Worm (Caenorhabditis elegans) whole organism, young adult: ENCODE data around the gene C35A5.3.
A peak's percentile ranks its signal among the peaks of the same experiment; 100 is the strongest.

ENCODE experiments used
- B0035.1 ChIP-seq: sonication (generic microtip); optimal IDR thresholded peaks from 2 replicates; lab custom pipeline; 2016; ENCODE audit warnings: missing genetic modification characterization, mild to moderate bottlenecking, missing compliant biosample characterization, missing genotype, missing genetic modification reagents
- B0261.1 ChIP-seq: sonication (generic microtip); optimal IDR thresholded peaks from 2 replicates; lab custom pipeline; 2016; ENCODE audit warnings: mild to moderate bottlenecking, missing genetic modification characterization, moderate library complexity, missing compliant biosample characterization
- F10E7.11 ChIP-seq: sonication (generic microtip); optimal IDR thresholded peaks from 2 replicates; lab custom pipeline; 2017; ENCODE audit warnings: mild to moderate bottlenecking, missing genetic modification characterization, moderate library complexity, missing compliant biosample characterization
- F33H1.4 ChIP-seq: fragments of 200-800 bp; sonication (Bioruptor generic); IDR thresholded peaks from 2 replicates; pipeline ENCODE4 v1.3.6; 2022; ENCODE audit warnings: missing genetic modification reagents, missing genetic modification characterization, missing compliant biosample characterization
- F37B4.10 ChIP-seq: fragments of 200-800 bp; sonication (Bioruptor generic); IDR thresholded peaks from 2 replicates; pipeline ENCODE4 v1.3.6; 2022; ENCODE audit warnings: missing genetic modification characterization, missing compliant biosample characterization
- F39B2.1 ChIP-seq: fragments of 200-800 bp; sonication (Bioruptor generic); IDR thresholded peaks from 2 replicates; pipeline ENCODE4 v1.3.6; 2022; ENCODE audit warnings: missing genetic modification reagents, missing genetic modification characterization, missing compliant biosample characterization
- F49E8.2 ChIP-seq: sonication (generic microtip); optimal IDR thresholded peaks from 3 replicates; lab custom pipeline; 2017; ENCODE audit warnings: missing genetic modification characterization, mild to moderate bottlenecking, missing compliant biosample characterization, antibody characterized with exemption, moderate library complexity; ENCODE audit not compliant: insufficient read depth
- F57A8.1 ChIP-seq: fragments of 200-800 bp; sonication (Bioruptor generic); optimal IDR thresholded peaks from 2 replicates; lab custom pipeline; 2018; ENCODE audit warnings: mild to moderate bottlenecking, missing genetic modification characterization, moderate library complexity, missing compliant biosample characterization
- F57C9.4 ChIP-seq: sonication (generic microtip); optimal IDR thresholded peaks from 2 replicates; lab custom pipeline; 2017; ENCODE audit warnings: mild to moderate bottlenecking, missing genetic modification characterization, missing compliant biosample characterization
- K12H6.12 ChIP-seq: fragments of 200-800 bp; sonication (Bioruptor generic); optimal IDR thresholded peaks from 2 replicates; lab custom pipeline; 2018; ENCODE audit warnings: mild to moderate bottlenecking, missing genetic modification characterization, missing compliant biosample characterization
- T26A5.8 ChIP-seq: sonication (generic microtip); optimal IDR thresholded peaks from 2 replicates; lab custom pipeline; 2016; ENCODE audit warnings: missing genetic modification characterization, missing compliant biosample characterization
- ama-1 ChIP-seq, 3 experiments: fragments of 150-350 bp in 1 of 3; sonication (generic microtip) in 2 of 3; optimal IDR thresholded peaks; 2 replicates each; lab custom pipeline; 2014 to 2018; ENCODE audit warnings: missing biosample characterization in 2 of 3, missing genetic modification characterization in 2 of 3, missing genetic modification reagents in 2 of 3
- attf-3 ChIP-seq: fragments of 200-800 bp; sonication (Bioruptor generic); conservative IDR thresholded peaks from 2 replicates; pipeline ENCODE4 v1.3.6; 2022; ENCODE audit warnings: missing genetic modification reagents, missing genetic modification characterization, missing compliant biosample characterization
- bed-2 ChIP-seq: fragments of 200-800 bp; sonication (Bioruptor generic); IDR thresholded peaks from 2 replicates; pipeline ENCODE4 v1.3.6; 2022; ENCODE audit warnings: missing genetic modification reagents, missing genetic modification characterization, missing compliant biosample characterization
- ceh-58 ChIP-seq: fragments of 200-800 bp; sonication (Bioruptor generic); IDR thresholded peaks from 2 replicates; pipeline ENCODE4 v1.3.6; 2022; ENCODE audit warnings: missing genetic modification characterization, missing compliant biosample characterization
- dpff-1 ChIP-seq: sonication (generic microtip); optimal IDR thresholded peaks from 2 replicates; lab custom pipeline; 2017; ENCODE audit warnings: mild to moderate bottlenecking, missing genetic modification characterization, missing compliant biosample characterization
- efl-1 ChIP-seq: fragments of 150-350 bp; optimal IDR thresholded peaks from 2 replicates; lab custom pipeline; 2014; ENCODE audit warnings: missing biosample characterization, missing genetic modification reagents, missing genetic modification characterization
- him-1 ChIP-seq: sonication (generic microtip); optimal IDR thresholded peaks from 2 replicates; lab custom pipeline; 2016; ENCODE audit warnings: missing genotype, missing genetic modification reagents, missing genetic modification characterization, missing compliant biosample characterization
- let-526 ChIP-seq: fragments of 200-800 bp; sonication (Bioruptor generic); IDR thresholded peaks from 2 replicates; pipeline ENCODE4 v1.3.6; 2022; ENCODE audit warnings: missing genetic modification reagents, missing genetic modification characterization, missing compliant biosample characterization
- lin-40 ChIP-seq: sonication (generic microtip); optimal IDR thresholded peaks from 2 replicates; lab custom pipeline; 2016; ENCODE audit warnings: missing genetic modification characterization, mild to moderate bottlenecking, missing compliant biosample characterization, missing genotype, missing genetic modification reagents
- lsy-27 ChIP-seq: sonication (generic microtip); optimal IDR thresholded peaks from 2 replicates; lab custom pipeline; 2017; ENCODE audit warnings: missing genetic modification characterization, mild to moderate bottlenecking, missing compliant biosample characterization, antibody characterized with exemption, missing genotype, borderline replicate concordance; ENCODE audit not compliant: insufficient read depth
- madf-6 ChIP-seq: fragments of 200-800 bp; sonication (Bioruptor generic); IDR thresholded peaks from 2 replicates; pipeline ENCODE4 v1.3.6; 2022; ENCODE audit warnings: missing genetic modification reagents, missing genetic modification characterization, missing compliant biosample characterization
- mcd-1 ChIP-seq: fragments of 200-800 bp; sonication (Bioruptor generic); IDR thresholded peaks from 2 replicates; pipeline ENCODE4 v1.3.6; 2022; ENCODE audit warnings: missing genetic modification reagents, missing genetic modification characterization, missing compliant biosample characterization
- nhr-27 ChIP-seq: fragments of 200-800 bp; sonication (Bioruptor generic); optimal IDR thresholded peaks from 2 replicates; lab custom pipeline; 2018; ENCODE audit warnings: mild to moderate bottlenecking, missing genetic modification characterization, moderate library complexity, missing compliant biosample characterization
- nhr-80 ChIP-seq: sonication (generic microtip); optimal IDR thresholded peaks from 2 replicates; lab custom pipeline; 2016; ENCODE audit warnings: missing genetic modification characterization, missing compliant biosample characterization
- nhr-90 ChIP-seq: sonication (generic microtip); optimal IDR thresholded peaks from 2 replicates; lab custom pipeline; 2016; ENCODE audit warnings: missing genotype, mild to moderate bottlenecking, missing genetic modification characterization, missing compliant biosample characterization
- pbrm-1 ChIP-seq: fragments of 200-800 bp; sonication (Bioruptor generic); IDR thresholded peaks from 2 replicates; pipeline ENCODE4 v1.3.6; 2022; ENCODE audit warnings: missing genetic modification reagents, missing genetic modification characterization, missing compliant biosample characterization
- rcor-1 ChIP-seq: fragments of 200-800 bp; sonication (Bioruptor generic); IDR thresholded peaks from 2 replicates; pipeline ENCODE4 v1.3.6; 2022; ENCODE audit warnings: missing genetic modification reagents, missing genetic modification characterization, missing compliant biosample characterization
- tbx-9 ChIP-seq: sonication (generic microtip); optimal IDR thresholded peaks from 2 replicates; lab custom pipeline; 2016; ENCODE audit warnings: borderline replicate concordance, missing genetic modification characterization, inconsistent platforms, missing compliant biosample characterization
- zfh-2 ChIP-seq: fragments of 200-800 bp; sonication (Bioruptor generic); conservative IDR thresholded peaks from 2 replicates; pipeline ENCODE4 v1.3.6; 2022; ENCODE audit warnings: missing genetic modification reagents, missing genetic modification characterization, missing compliant biosample characterization
- ztf-22 ChIP-seq: fragments of 200-800 bp; sonication (Bioruptor generic); optimal IDR thresholded peaks from 2 replicates; lab custom pipeline; 2018; ENCODE audit warnings: mild to moderate bottlenecking, missing genetic modification characterization, moderate library complexity, missing compliant biosample characterization
- ztf-25 ChIP-seq: fragments of 200-800 bp; sonication (Bioruptor generic); IDR thresholded peaks from 2 replicates; pipeline ENCODE4 v1.3.6; 2022; ENCODE audit warnings: missing genetic modification reagents, missing genetic modification characterization, missing compliant biosample characterization
- ztf-26 ChIP-seq: sonication (generic microtip); optimal IDR thresholded peaks from 2 replicates; lab custom pipeline; 2017; ENCODE audit warnings: missing genetic modification characterization, missing compliant biosample characterization

The C35A5.3 gene

ce11 chrV:10472901-10473774, 28.1 kb downstream of the C35A5.3 start:
- TF ChIP-seq ama-1 (optimal IDR thresholded peaks at IDR 0.05; lab: Kevin White, UChicago): peak; percentile 58
- TF ChIP-seq ama-1 (GFP tag; optimal IDR thresholded peaks at IDR 0.05; lab: Kevin White, UChicago): no peak
- no peak for TF ChIP-seq F49E8.2 (tag; lab: Kevin White, UChicago)
- TF ChIP-seq ztf-26: peak; percentile 21
- no peak for TF ChIP-seq pbrm-1 (GFP tag; lab: Robert Waterston, UW)

ce11 chrV:10471007-10471406, 30.2 kb downstream of the C35A5.3 start:
- TF ChIP-seq F37B4.10 (GFP tag; lab: Robert Waterston, UW): no peak
- no peak for TF ChIP-seq K12H6.12 (tag; lab: Kevin White, UChicago)
- TF ChIP-seq efl-1 (GFP tag; lab: Kevin White, UChicago): no peak
- no peak for TF ChIP-seq F57A8.1 (GFP tag; lab: Kevin White, UChicago)
- no peak for TF ChIP-seq nhr-80 (tag; lab: Kevin White, UChicago)
- TF ChIP-seq let-526 (GFP tag; lab: Robert Waterston, UW): no peak
- TF ChIP-seq ztf-25: no peak
- no peak for TF ChIP-seq lsy-27
- TF ChIP-seq T26A5.8: no peak
- TF ChIP-seq bed-2 (GFP tag; lab: Robert Waterston, UW): no peak
- no peak for TF ChIP-seq ztf-22
- TF ChIP-seq dpff-1 (tag; lab: Kevin White, UChicago): no peak
- no peak for TF ChIP-seq F57C9.4
- no peak for TF ChIP-seq ceh-58 (GFP tag; lab: Robert Waterston, UW)
- no peak for TF ChIP-seq F10E7.11 (tag; lab: Kevin White, UChicago)
- TF ChIP-seq nhr-90 (tag; lab: Kevin White, UChicago): no peak
- no peak for TF ChIP-seq zfh-2 (GFP tag; lab: Robert Waterston, UW)

- no peak for TF ChIP-seq rcor-1 (GFP tag; lab: Robert Waterston, UW)
- TF ChIP-seq B0261.1 (tag; lab: Kevin White, UChicago): no peak
- TF ChIP-seq F33H1.4 (GFP tag; lab: Robert Waterston, UW): no peak
- TF ChIP-seq B0035.1 (tag; lab: Kevin White, UChicago): no peak
- TF ChIP-seq madf-6: no peak
- no peak for TF ChIP-seq him-1 (tag; lab: Kevin White, UChicago)
- TF ChIP-seq F39B2.1 (GFP tag; lab: Robert Waterston, UW): no peak
- TF ChIP-seq lin-40 (tag; lab: Kevin White, UChicago): no peak
- no peak for TF ChIP-seq mcd-1 (GFP tag; lab: Robert Waterston, UW)
- TF ChIP-seq attf-3 (GFP tag; lab: Robert Waterston, UW): no peak
- TF ChIP-seq ama-1 (optimal IDR thresholded peaks at IDR 0.05; lab: Kevin White, UChicago): no peak
- TF ChIP-seq ama-1 (GFP tag; optimal IDR thresholded peaks at IDR 0.05; lab: Kevin White, UChicago): no peak
- TF ChIP-seq tbx-9 (tag; lab: Kevin White, UChicago): no peak
These were observed 31.4 kb downstream of the C35A5.3 start for ce11 chrV:10469845-10470244.

ce11 chrV:10468709-10469108, 32.5 kb downstream of the C35A5.3 start:
- TF ChIP-seq nhr-27 (no peak), ama-1 (optimal IDR thresholded peaks at IDR 0.05; lab: Kevin White, UChicago) (peak; percentile 44), ama-1 (GFP tag; optimal IDR thresholded peaks at IDR 0.05; lab: Kevin White, UChicago) (no peak)
